Worm (Caenorhabditis elegans): ENCODE data around the gene aqp-10.

The aqp-10 gene

ce11 chrII:9729866-9730265 is 39.8 kb downstream of the aqp-10 start:
- TF ChIP-seq zfp-3 (GFP tag; conservative IDR thresholded peaks at IDR 0.05) (no peak), zip-11 (GFP tag; IDR thresholded peaks at IDR 0.05) (no peak), mxl-2 (GFP tag; conservative IDR thresholded peaks at IDR 0.05) (no peak), unc-62 (GFP tag; optimal IDR thresholded peaks at IDR 0.05 in 1 of 2) (peak in 1 of 2 experiments; percentile 19), unc-62 (tag; optimal IDR thresholded peaks at IDR 0.05) (no peak), lin-39 (tag; optimal IDR thresholded peaks at IDR 0.05) (no peak), ztf-7 (tag; optimal IDR thresholded peaks at IDR 0.05) (no peak), rbr-2 (tag; optimal IDR thresholded peaks at IDR 0.05) (peak; percentile 28), hmg-1.1 (GFP tag; IDR thresholded peaks at IDR 0.05) (peak; percentile 27; the same call in 1 of the 2 replicates), hlh-11 (tag; optimal IDR thresholded peaks at IDR 0.05) (peak; percentile 3)

- TF ChIP-seq ceh-28 (tag; optimal IDR thresholded peaks at IDR 0.05) (no peak), mdl-1 (tag; optimal IDR thresholded peaks at IDR 0.05) (peak in 1 of 2 experiments; percentile 45), mxl-3 (GFP tag; optimal IDR thresholded peaks at IDR 0.05) (peak; percentile 55), aly-2 (tag; optimal IDR thresholded peaks at IDR 0.05) (no peak), hlh-11 (tag; optimal IDR thresholded peaks at IDR 0.05) (peak; percentile 12), tra-1 (GFP tag; IDR thresholded peaks at IDR 0.05) (0 out of 2 replicates have a peak, but pooled peaks have one; percentile 65), aha-1 (tag) (peak; percentile 49), unc-39 (tag; optimal IDR thresholded peaks at IDR 0.05) (no peak), hif-1 (tag; optimal IDR thresholded peaks at IDR 0.05) (no peak), nhr-28 (tag; optimal IDR thresholded peaks at IDR 0.05) (peak; percentile 24)
These were observed 40.5 kb downstream of the aqp-10 start for ce11 chrII:9729196-9729595.

DNA sequence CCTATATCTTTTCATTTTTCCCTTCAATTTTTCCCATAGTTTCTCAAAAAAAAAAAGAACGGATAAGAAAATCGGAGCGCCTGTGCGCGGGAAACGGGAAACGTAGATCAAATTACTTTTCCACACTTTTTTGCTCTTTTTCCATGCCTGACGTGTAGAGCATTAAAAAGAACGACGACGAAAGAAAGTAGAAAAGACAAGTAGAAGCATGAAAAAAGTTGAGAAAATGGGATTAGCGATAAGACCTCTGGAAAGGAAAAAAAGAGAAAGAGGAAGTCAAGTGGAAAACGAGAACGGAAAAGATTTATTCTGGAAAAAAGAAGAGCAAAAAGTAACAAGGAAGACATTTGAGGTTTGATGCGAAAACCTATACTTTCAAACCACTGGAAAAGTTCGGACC is 41.1 kb downstream of the aqp-10 start:
- TF ChIP-seq fkh-10 (GFP tag; optimal IDR thresholded peaks at IDR 0.05) (peak; percentile 83), nhr-41 (GFP tag; IDR thresholded peaks at IDR 0.05) (no peak), T20F7.1 (GFP tag; optimal IDR thresholded peaks at IDR 0.05) (no peak), nhr-111 (GFP tag; optimal IDR thresholded peaks at IDR 0.05) (no peak), ces-1 (GFP tag; optimal IDR thresholded peaks at IDR 0.05) (peak; percentile 64), lsy-2 (tag; optimal IDR thresholded peaks at IDR 0.05) (peak in 1 of 2 experiments; percentile 1), ctbp-1 (GFP tag; IDR thresholded peaks at IDR 0.05) (0 out of 2 replicates have a peak, but pooled peaks have one; percentile 20)

DNA sequence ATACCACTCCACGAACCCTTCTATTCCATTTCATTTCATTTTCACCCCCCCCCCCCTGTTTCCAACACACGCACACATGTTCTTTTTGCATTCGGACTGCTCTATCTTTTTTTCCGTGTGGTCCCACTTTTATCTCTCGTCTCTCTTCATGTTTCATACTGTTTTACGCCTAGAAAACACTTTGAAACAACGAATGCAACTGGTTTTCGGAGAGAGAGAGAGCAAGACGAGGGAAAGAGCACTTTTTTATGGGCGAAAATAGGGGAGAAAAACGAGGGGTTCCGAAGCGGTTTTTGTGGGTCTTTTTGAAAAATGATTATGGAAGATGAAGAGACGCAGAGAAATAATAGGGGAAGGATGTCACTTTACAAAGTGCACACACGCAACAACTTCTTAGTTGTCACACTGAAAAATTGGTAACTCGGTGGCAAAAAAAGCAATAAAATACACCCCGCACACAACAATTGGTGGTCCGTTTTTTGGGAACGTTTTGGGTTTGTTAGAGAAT is 42.4 kb downstream of the aqp-10 start:
- TF ChIP-seq unc-62 (GFP tag; optimal IDR thresholded peaks at IDR 0.05 in 1 of 2) (peak in 1 of 2 experiments; percentile 32), unc-62 (tag; optimal IDR thresholded peaks at IDR 0.05) (no peak), hlh-30 (tag; optimal IDR thresholded peaks at IDR 0.05; ENCODE audit: insufficient read depth) (no peak), ztf-7 (tag; optimal IDR thresholded peaks at IDR 0.05) (no peak), zfp-2 (tag; optimal IDR thresholded peaks at IDR 0.05) (no peak), nhr-11 (tag; optimal IDR thresholded peaks at IDR 0.05) (peak; percentile 8), lsy-2 (tag; optimal IDR thresholded peaks at IDR 0.05) (peak in 1 of 2 experiments; percentile 6), lin-1 (GFP tag; IDR thresholded peaks at IDR 0.05) (no peak), dpl-1 (GFP tag; optimal IDR thresholded peaks at IDR 0.05) (no peak), tra-1 (GFP tag; IDR thresholded peaks at IDR 0.05) (0 out of 2 replicates have a peak, but pooled peaks have one; percentile 42), T20F7.1 (GFP tag; optimal IDR thresholded peaks at IDR 0.05) (no peak), egl-43 (GFP tag; IDR thresholded peaks at IDR 0.05) (0 out of 2 replicates have a peak, but pooled peaks have one; percentile 10), F26F4.8 (GFP tag; conservative IDR thresholded peaks at IDR 0.05) (no peak), hlh-11 (tag; optimal IDR thresholded peaks at IDR 0.05) (peak; percentile 12), zfp-3 (GFP tag; conservative IDR thresholded peaks at IDR 0.05) (no peak), pha-4 (GFP tag; IDR thresholded peaks at IDR 0.05) (no peak), pha-4 (tag; optimal IDR thresholded peaks at IDR 0.05) (no peak), Y48G9A.11 (GFP tag; IDR thresholded peaks at IDR 0.05) (no peak), lin-29 (GFP tag; IDR thresholded peaks at IDR 0.05) (no peak), hmg-1.1 (GFP tag; IDR thresholded peaks at IDR 0.05) (0 out of 2 replicates have a peak, but pooled peaks have one; percentile 38)
